Worm (Caenorhabditis elegans) whole organism, young adult: ENCODE results near the gene Y38E10A.2.

Experiments
- B0035.1 ChIP-seq: sonication (generic microtip); optimal IDR thresholded peaks from 2 replicates; lab custom pipeline; 2016; ENCODE audit warnings: missing genetic modification characterization, mild to moderate bottlenecking, missing compliant biosample characterization, missing genotype, missing genetic modification reagents
- ama-1 ChIP-seq, 3 experiments: fragments of 150-350 bp in 1 of 3; sonication (generic microtip) in 2 of 3; optimal IDR thresholded peaks; 2 replicates each; lab custom pipeline; 2014 to 2018; ENCODE audit warnings: missing biosample characterization in 2 of 3, missing genetic modification characterization in 2 of 3, missing genetic modification reagents in 2 of 3
- atf-7 ChIP-seq: sonication (generic microtip); optimal IDR thresholded peaks from 2 replicates; lab custom pipeline; 2017; ENCODE audit warnings: mild to moderate bottlenecking, missing genetic modification characterization, missing compliant biosample characterization
- athp-1 ChIP-seq: sonication (generic microtip); optimal IDR thresholded peaks from 2 replicates; lab custom pipeline; 2017; ENCODE audit warnings: mild to moderate bottlenecking, missing genetic modification characterization, missing compliant biosample characterization
- lin-40 ChIP-seq: sonication (generic microtip); optimal IDR thresholded peaks from 2 replicates; lab custom pipeline; 2016; ENCODE audit warnings: missing genetic modification characterization, mild to moderate bottlenecking, missing compliant biosample characterization, missing genotype, missing genetic modification reagents

DNA sequence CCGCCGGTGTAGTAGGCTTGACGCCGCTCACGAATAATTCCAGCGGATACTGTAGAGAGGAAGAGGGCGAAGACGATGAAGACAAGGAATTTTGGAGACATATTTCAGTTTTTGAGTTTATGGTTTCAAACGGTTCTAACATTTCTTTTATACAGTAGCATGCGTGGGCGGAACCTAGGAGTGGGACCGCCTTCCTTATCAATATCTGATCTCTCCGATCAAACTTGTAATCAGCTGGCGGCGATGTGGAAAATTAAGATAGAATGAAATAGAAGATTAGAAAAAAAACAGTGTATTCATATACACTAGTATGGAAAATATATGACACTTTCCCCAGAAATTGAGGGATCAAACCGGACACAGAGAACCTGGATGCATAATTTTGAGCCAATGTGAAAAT lies 45.8 kb upstream of the Y38E10A.2 start, which contains the start of gene nspe-2:
- no peak for TF ChIP-seq athp-1 (tag; lab: Kevin White, UChicago)
- no peak for TF ChIP-seq lin-40 (tag; lab: Kevin White, UChicago)
- no peak for TF ChIP-seq B0035.1 (tag; lab: Kevin White, UChicago)
- TF ChIP-seq ama-1 (optimal IDR thresholded peaks at IDR 0.05; lab: Kevin White, UChicago), result no peak
- no peak for TF ChIP-seq ama-1 (GFP tag; optimal IDR thresholded peaks at IDR 0.05; lab: Kevin White, UChicago)
- TF ChIP-seq atf-7 (tag; lab: Kevin White, UChicago), result no peak
